Worm (Caenorhabditis elegans): ENCODE measurements around the gene F52B11.5.

DNA sequence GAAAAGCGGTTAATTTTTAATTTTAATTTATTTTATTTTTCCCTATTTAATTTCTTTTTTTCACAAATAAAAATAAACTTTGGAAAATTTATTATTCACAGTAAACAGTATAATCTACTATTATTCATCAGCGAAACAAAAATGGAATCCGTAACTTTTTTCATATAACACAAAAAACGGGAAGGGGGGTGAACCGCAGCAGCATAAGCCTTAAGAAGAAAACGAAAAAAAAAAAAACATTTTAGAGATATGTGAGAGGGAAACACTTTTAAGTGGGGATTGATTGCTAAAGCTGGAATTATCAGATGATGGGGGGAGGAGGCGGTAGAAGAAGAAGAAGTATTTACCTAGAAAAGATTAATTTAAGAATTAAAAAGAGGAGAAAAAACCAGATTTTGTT lies 4.6 kb upstream of the F52B11.5 start:
- TF ChIP-seq R02D3.7 (tag; optimal IDR thresholded peaks at IDR 0.05) (no peak), ama-1 (optimal IDR thresholded peaks at IDR 0.05) (no peak), ztf-11 (tag; optimal IDR thresholded peaks at IDR 0.05) (no peak), ztf-4 (tag; optimal IDR thresholded peaks at IDR 0.05) (no peak), nhr-237 (tag; optimal IDR thresholded peaks at IDR 0.05) (no peak), sea-2 (GFP tag; optimal IDR thresholded peaks at IDR 0.05) (no peak), elt-3 (tag; optimal IDR thresholded peaks at IDR 0.05) (no peak), pha-4 (tag; optimal IDR thresholded peaks at IDR 0.05) (no peak), tbx-2 (tag; optimal IDR thresholded peaks at IDR 0.05) (no peak)
